Fruit fly (Drosophila melanogaster): ENCODE measurements around the gene cona.

Gene cona

DNA sequence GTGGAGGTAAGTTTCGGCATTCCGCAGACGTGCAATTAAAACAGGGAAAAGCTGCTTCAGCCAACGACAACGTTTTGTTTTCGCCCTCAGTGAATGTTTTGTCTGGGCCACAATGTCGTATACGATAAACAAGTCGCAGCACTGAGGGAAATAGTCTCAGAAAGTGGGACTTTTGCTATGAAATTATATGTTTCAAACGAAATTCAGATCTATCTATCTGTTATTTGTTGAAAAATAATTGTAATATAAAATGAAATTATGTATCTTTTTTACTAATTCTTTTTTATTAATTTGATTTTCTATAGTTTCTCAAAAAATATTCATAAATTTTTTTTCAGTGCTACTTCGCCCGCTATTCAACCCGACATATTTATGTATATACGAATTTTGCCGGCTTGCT is 7.8 kb downstream of the cona start (continued):
- TF ChIP-seq CG18619 (GFP tag; optimal IDR thresholded peaks at IDR 0.05) = peak; percentile 3
- TF ChIP-seq sima (GFP tag; optimal IDR thresholded peaks at IDR 0.05) = no peak
- TF ChIP-seq Xrp1 (GFP tag; IDR thresholded peaks at IDR 0.05) = peak; percentile 68; the same call in 1 of the 2 replicates
- TF ChIP-seq Sin3A (optimal IDR thresholded peaks at IDR 0.05) = no peak
- TF ChIP-seq CG17186 (GFP tag; optimal IDR thresholded peaks at IDR 0.05) = no peak
- no peak for TF ChIP-seq vnd (GFP tag; IDR thresholded peaks at IDR 0.05; ENCODE audit: partially characterized antibody)
- TF ChIP-seq peb (GFP tag; IDR thresholded peaks at IDR 0.05) = no peak
- TF ChIP-seq CG10366 (GFP tag; IDR thresholded peaks at IDR 0.05) = peak; percentile 11; the same call in 1 of the 2 replicates
- no peak for TF ChIP-seq Ravus (GFP tag; IDR thresholded peaks at IDR 0.05)
- TF ChIP-seq CG3726 (GFP tag; IDR thresholded peaks at IDR 0.05) = no peak
- peak in 1 of 2 experiments; percentile 52 for TF ChIP-seq bsh (GFP tag; optimal IDR thresholded peaks at IDR 0.05)
- TF ChIP-seq CG2129 (GFP tag; IDR thresholded peaks at IDR 0.05; ENCODE audit: partially characterized antibody) = no peak
- no peak for TF ChIP-seq Mes4 (GFP tag; optimal IDR thresholded peaks at IDR 0.05)
- TF ChIP-seq Hr78 (GFP tag; optimal IDR thresholded peaks at IDR 0.05) = no peak
- no peak for TF ChIP-seq CG14667 (GFP tag; IDR thresholded peaks at IDR 0.05)
- no peak for TF ChIP-seq CG10565 (GFP tag; optimal IDR thresholded peaks at IDR 0.05)
- no peak for TF ChIP-seq Dip2 (GFP tag; IDR thresholded peaks at IDR 0.05)
- TF ChIP-seq Taf1 (GFP tag; IDR thresholded peaks at IDR 0.05) = no peak
- TF ChIP-seq HHEX (GFP tag; optimal IDR thresholded peaks at IDR 0.05) = no peak
- no peak for TF ChIP-seq CG18476 (GFP tag; optimal IDR thresholded peaks at IDR 0.05)
- TF ChIP-seq CG31441 (GFP tag; IDR thresholded peaks at IDR 0.05) = no peak; the same call in 1 of the 2 replicates
- TF ChIP-seq zen (tag; optimal IDR thresholded peaks at IDR 0.05) = no peak
- no peak for TF ChIP-seq CG6254 (GFP tag; optimal IDR thresholded peaks at IDR 0.05)
- TF ChIP-seq pan (optimal IDR thresholded peaks at IDR 0.05) = no peak
- peak in 1 of 2 experiments; percentile 68 for TF ChIP-seq pan (GFP tag; optimal IDR thresholded peaks at IDR 0.05 in 1 of 2, IDR thresholded peaks at IDR 0.05 in 1 of 2)
- TF ChIP-seq lmd (GFP tag; IDR thresholded peaks at IDR 0.05) = peak; percentile 34; the same call in 1 of the 2 replicates
- no peak for TF ChIP-seq E2f1 (GFP tag; IDR thresholded peaks at IDR 0.05)
- TF ChIP-seq Poxn (GFP tag; IDR thresholded peaks at IDR 0.05) = no peak
- no peak for TF ChIP-seq Eip74EF (GFP tag; optimal IDR thresholded peaks at IDR 0.05)
- TF ChIP-seq yki (optimal IDR thresholded peaks at IDR 0.05) = no peak
- no peak for TF ChIP-seq NK7.1 (GFP tag; optimal IDR thresholded peaks at IDR 0.05)
- TF ChIP-seq CG7928 (GFP tag; optimal IDR thresholded peaks at IDR 0.05) = no peak
- TF ChIP-seq CG14860 (GFP tag; IDR thresholded peaks at IDR 0.05; ENCODE audit: partially characterized antibody) = no peak
- no peak for TF ChIP-seq CG12104 (GFP tag; optimal IDR thresholded peaks at IDR 0.05)
- TF ChIP-seq klu (GFP tag; IDR thresholded peaks at IDR 0.05) = peak; percentile 40
- TF ChIP-seq CG15011 (GFP tag; optimal IDR thresholded peaks at IDR 0.05) = no peak
- TF ChIP-seq Max (GFP tag; optimal IDR thresholded peaks at IDR 0.05) = no peak
- TF ChIP-seq gt (GFP tag; IDR thresholded peaks at IDR 0.05) = no peak
- no peak for TF ChIP-seq CG42726 (GFP tag; IDR thresholded peaks at IDR 0.05; ENCODE audit: partially characterized antibody)
- 0 out of 2 replicates have a peak, but pooled peaks have one; percentile 40 for TF ChIP-seq seq (GFP tag; IDR thresholded peaks at IDR 0.05)
- TF ChIP-seq CG9215 (GFP tag; IDR thresholded peaks at IDR 0.05) = peak; percentile 45
- no peak for TF ChIP-seq cwo (GFP tag; optimal IDR thresholded peaks at IDR 0.05)
- no peak for TF ChIP-seq eyg (GFP tag; optimal IDR thresholded peaks at IDR 0.05)
- TF ChIP-seq B-H2 (GFP tag; optimal IDR thresholded peaks at IDR 0.05) = no peak
- TF ChIP-seq CG3995 (GFP tag; optimal IDR thresholded peaks at IDR 0.05) = no peak
- peak; percentile 13; the same call in 1 of the 2 replicates for TF ChIP-seq Adf1 (GFP tag; IDR thresholded peaks at IDR 0.05)
- no peak for TF ChIP-seq bcd (GFP tag; optimal IDR thresholded peaks at IDR 0.05)
- no peak for TF ChIP-seq Vsx1 (GFP tag; optimal IDR thresholded peaks at IDR 0.05)
- no peak for TF ChIP-seq Lim3 (GFP tag; IDR thresholded peaks at IDR 0.05)
- TF ChIP-seq D19A (tag; optimal IDR thresholded peaks at IDR 0.05) = no peak
- TF ChIP-seq gce (GFP tag; IDR thresholded peaks at IDR 0.05) = no peak
- no peak for TF ChIP-seq Hsf (GFP tag; optimal IDR thresholded peaks at IDR 0.05)
